Fruit fly (Drosophila melanogaster) whole organism, embryonic: ENCODE data around the gene Snx1.
A peak's percentile ranks its signal among the peaks of the same experiment; 100 is the strongest.

Source experiments
- ATbp ChIP-seq: fragments of 200-800 bp; sonication (Bioruptor generic); optimal IDR thresholded peaks from 2 replicates; lab custom pipeline; 2017; ENCODE audit warnings: missing biosample characterization, mild to moderate bottlenecking, missing genetic modification characterization, missing genetic modification reagents
- B-H2 ChIP-seq: fragments of 200-800 bp; sonication (Bioruptor generic); optimal IDR thresholded peaks from 2 replicates; lab custom pipeline; 2018; ENCODE audit warnings: missing biosample characterization, mild to moderate bottlenecking, missing genetic modification characterization
- Bdp1 ChIP-seq: fragments of 200-800 bp; sonication (Bioruptor generic); optimal IDR thresholded peaks from 3 replicates; lab custom pipeline; 2016; ENCODE audit warnings: missing biosample characterization, missing genetic modification characterization
- CG10565 ChIP-seq: fragments of 200-800 bp; sonication (Bioruptor generic); optimal IDR thresholded peaks from 3 replicates; lab custom pipeline; 2016; ENCODE audit warnings: missing biosample characterization, mild to moderate bottlenecking, missing genetic modification characterization
- CG10654 ChIP-seq: fragments of 200-800 bp; sonication (Bioruptor generic); optimal IDR thresholded peaks from 2 replicates; lab custom pipeline; 2016; ENCODE audit warnings: missing biosample characterization, missing genetic modification characterization
- CG12744 ChIP-seq: fragments of 200-800 bp; sonication (Bioruptor generic); optimal IDR thresholded peaks from 2 replicates; lab custom pipeline; 2016; ENCODE audit warnings: missing biosample characterization, missing genetic modification characterization
- CG13123 ChIP-seq: fragments of 200-800 bp; sonication (Bioruptor generic); optimal IDR thresholded peaks from 2 replicates; lab custom pipeline; 2016; ENCODE audit warnings: missing biosample characterization, missing genetic modification characterization
- CG14050 ChIP-seq: fragments of 200-800 bp; sonication (Bioruptor generic); IDR thresholded peaks from 3 replicates; pipeline ENCODE4 v1.3.6; 2022; ENCODE audit warnings: missing biosample characterization, missing genetic modification characterization
- CG1602 ChIP-seq: fragments of 200-800 bp; sonication (Bioruptor generic); optimal IDR thresholded peaks from 3 replicates; lab custom pipeline; 2016; ENCODE audit warnings: missing biosample characterization, missing genetic modification characterization
- CG1832 ChIP-seq: fragments of 200-800 bp; sonication (Bioruptor generic); optimal IDR thresholded peaks from 2 replicates; lab custom pipeline; 2017; ENCODE audit warnings: missing biosample characterization, mild to moderate bottlenecking, missing genetic modification characterization, inconsistent platforms
- CG34422 ChIP-seq: fragments of 200-800 bp; sonication (Bioruptor generic); IDR thresholded peaks from 3 replicates; pipeline ENCODE4 v1.3.6; 2022; ENCODE audit warnings: missing biosample characterization, missing genetic modification characterization
- CG4404 ChIP-seq: fragments of 200-800 bp; sonication (Bioruptor generic); IDR thresholded peaks from 2 replicates; pipeline ENCODE4 v1.3.6; 2022; ENCODE audit warnings: missing biosample characterization, missing genetic modification characterization
- CG4707 ChIP-seq: fragments of 200-800 bp; sonication (Bioruptor generic); optimal IDR thresholded peaks from 2 replicates; lab custom pipeline; 2018; ENCODE audit warnings: missing biosample characterization, mild to moderate bottlenecking, missing genetic modification characterization, moderate library complexity
- CG4820 ChIP-seq: fragments of 200-800 bp; sonication (Bioruptor generic); optimal IDR thresholded peaks from 3 replicates; lab custom pipeline; 2016; ENCODE audit warnings: missing biosample characterization, missing genetic modification characterization
- CG5180 ChIP-seq: fragments of 200-800 bp; sonication (Bioruptor generic); optimal IDR thresholded peaks from 3 replicates; lab custom pipeline; 2017; ENCODE audit warnings: missing biosample characterization, missing genetic modification characterization, mild to moderate bottlenecking, moderate library complexity, missing genetic modification reagents
- CG6175 ChIP-seq: fragments of 200-800 bp; sonication (Bioruptor generic); IDR thresholded peaks from 3 replicates; pipeline ENCODE4 v1.3.6; 2022; ENCODE audit warnings: missing biosample characterization, missing genetic modification characterization
- CG8924 ChIP-seq: fragments of 200-800 bp; optimal IDR thresholded peaks from 3 replicates; lab custom pipeline; 2019; ENCODE audit warnings: missing biosample characterization, mild to moderate bottlenecking, missing genetic modification characterization, moderate library complexity
- Chrac-16 ChIP-seq: fragments of 200-800 bp; sonication (Bioruptor generic); optimal IDR thresholded peaks from 3 replicates; lab custom pipeline; 2016; ENCODE audit warnings: missing biosample characterization, missing genetic modification characterization
- CrebB ChIP-seq: fragments of 200-800 bp; sonication (Bioruptor generic); optimal IDR thresholded peaks from 3 replicates; lab custom pipeline; 2018; ENCODE audit warnings: missing biosample characterization, mild to moderate bottlenecking, missing genetic modification characterization
- Doc2 ChIP-seq: fragments of 200-800 bp; sonication (Bioruptor generic); IDR thresholded peaks from 2 replicates; pipeline ENCODE4 v1.3.6; 2022; ENCODE audit warnings: missing biosample characterization, missing genetic modification characterization
- HLH4C ChIP-seq: fragments of 200-800 bp; sonication (Bioruptor generic); IDR thresholded peaks from 3 replicates; pipeline ENCODE4 v1.3.6; 2022; ENCODE audit warnings: missing biosample characterization, missing genetic modification characterization; ENCODE audit not compliant: partially characterized antibody
- Hmr ChIP-seq: fragments of 200-800 bp; sonication (Bioruptor generic); optimal IDR thresholded peaks from 3 replicates; lab custom pipeline; 2017; ENCODE audit warnings: mild to moderate bottlenecking, missing biosample characterization, missing genetic modification reagents, missing genetic modification characterization
- Hr39 ChIP-seq: fragments of >200 bp; optimal IDR thresholded peaks from 2 replicates; lab custom pipeline; 2017
- Nf-YA ChIP-seq: fragments of 200-800 bp; sonication (Bioruptor generic); IDR thresholded peaks from 2 replicates; pipeline ENCODE4 v1.3.6; 2022; ENCODE audit warnings: missing biosample characterization, missing genetic modification characterization
- Oli ChIP-seq: fragments of 200-800 bp; sonication (Bioruptor generic); optimal IDR thresholded peaks from 2 replicates; lab custom pipeline; 2018; ENCODE audit warnings: missing biosample characterization, mild to moderate bottlenecking, missing genetic modification characterization, moderate library complexity
- Six4 ChIP-seq: fragments of 200-800 bp; sonication (Bioruptor generic); optimal IDR thresholded peaks from 2 replicates; lab custom pipeline; 2016; ENCODE audit warnings: missing biosample characterization, missing genetic modification characterization
- Spps ChIP-seq: fragments of 200-800 bp; sonication (Bioruptor generic); optimal IDR thresholded peaks from 2 replicates; lab custom pipeline; 2018; ENCODE audit warnings: missing biosample characterization, mild to moderate bottlenecking, missing genetic modification characterization
- Sry-β ChIP-seq: fragments of 200-800 bp; sonication (Bioruptor generic); optimal IDR thresholded peaks from 2 replicates; lab custom pipeline; 2018; ENCODE audit warnings: missing biosample characterization, mild to moderate bottlenecking, missing genetic modification characterization, moderate library complexity
- Xbp1 ChIP-seq: fragments of 200-800 bp; sonication (Bioruptor generic); optimal IDR thresholded peaks from 3 replicates; lab custom pipeline; 2016; ENCODE audit warnings: missing biosample characterization, mild to moderate bottlenecking, missing genetic modification characterization
- br ChIP-seq: fragments of >200 bp; optimal IDR thresholded peaks from 2 replicates; lab custom pipeline; 2017
- dan ChIP-seq: fragments of 200-800 bp; sonication (Bioruptor generic); IDR thresholded peaks from 2 replicates; pipeline ENCODE4 v1.3.6; 2022; ENCODE audit warnings: missing biosample characterization, missing genetic modification characterization
- dmrt99B ChIP-seq: fragments of 200-800 bp; sonication (Bioruptor generic); optimal IDR thresholded peaks from 2 replicates; lab custom pipeline; 2018; ENCODE audit warnings: missing biosample characterization, mild to moderate bottlenecking, missing genetic modification characterization, moderate library complexity
- dysf ChIP-seq: fragments of 200-800 bp; sonication (Bioruptor generic); IDR thresholded peaks from 3 replicates; pipeline ENCODE4 v1.3.6; 2022; ENCODE audit warnings: missing biosample characterization, missing genetic modification characterization
- grn ChIP-seq: fragments of 200-800 bp; sonication (Bioruptor generic); optimal IDR thresholded peaks from 3 replicates; lab custom pipeline; 2017; ENCODE audit warnings: missing biosample characterization, missing genetic modification characterization
- her ChIP-seq: fragments of 200-800 bp; sonication (Bioruptor generic); optimal IDR thresholded peaks from 2 replicates; lab custom pipeline; 2016; ENCODE audit warnings: missing biosample characterization, missing genetic modification characterization
- hkb ChIP-seq, 2 experiments: fragments of 200-800 bp in 1 of 2; fragments of >200 bp in 1 of 2; sonication (Bioruptor generic) in 1 of 2; IDR thresholded peaks in 1 of 2; optimal IDR thresholded peaks in 1 of 2; 2 replicates each; pipeline versions ENCODE4 v1.3.6 to Lab custom; 2017 to 2022; ENCODE audit warnings: missing biosample characterization in 1 of 2, missing genetic modification characterization in 1 of 2
- kah ChIP-seq: fragments of 200-800 bp; sonication (Bioruptor generic); optimal IDR thresholded peaks from 2 replicates; lab custom pipeline; 2018; ENCODE audit warnings: missing biosample characterization, mild to moderate bottlenecking, missing genetic modification characterization
- lbe ChIP-seq: fragments of 200-800 bp; sonication (Bioruptor generic); optimal IDR thresholded peaks from 2 replicates; lab custom pipeline; 2016; ENCODE audit warnings: missing biosample characterization, mild to moderate bottlenecking, missing genetic modification characterization
- mld ChIP-seq: fragments of 200-800 bp; sonication (Bioruptor generic); IDR thresholded peaks from 3 replicates; pipeline ENCODE4 v1.3.6; 2022; ENCODE audit warnings: missing biosample characterization, missing genetic modification characterization; ENCODE audit not compliant: partially characterized antibody
- nom ChIP-seq: fragments of 200-800 bp; sonication (Bioruptor generic); optimal IDR thresholded peaks from 2 replicates; lab custom pipeline; 2017; ENCODE audit warnings: missing biosample characterization, missing genetic modification characterization, mild to moderate bottlenecking, moderate library complexity, missing genetic modification reagents
- org-1 ChIP-seq: fragments of 200-800 bp; sonication (Bioruptor generic); optimal IDR thresholded peaks from 2 replicates; lab custom pipeline; 2017; ENCODE audit warnings: missing biosample characterization, missing genetic modification characterization
- peb ChIP-seq: fragments of 200-800 bp; sonication (Bioruptor generic); IDR thresholded peaks from 2 replicates; pipeline ENCODE4 v1.3.6; 2022; ENCODE audit warnings: missing biosample characterization, missing genetic modification characterization
- ranshi ChIP-seq: fragments of 200-800 bp; sonication (Bioruptor generic); IDR thresholded peaks from 2 replicates; pipeline ENCODE4 v1.3.6; 2022; ENCODE audit warnings: missing biosample characterization, missing genetic modification characterization
- sd ChIP-seq: fragments of 200-800 bp; sonication (Bioruptor generic); optimal IDR thresholded peaks from 3 replicates; lab custom pipeline; 2018; ENCODE audit warnings: missing biosample characterization, mild to moderate bottlenecking, missing genetic modification characterization, moderate library complexity
- ssp ChIP-seq: fragments of 200-800 bp; sonication (Bioruptor generic); IDR thresholded peaks from 2 replicates; pipeline ENCODE4 v1.3.6; 2022; ENCODE audit warnings: missing biosample characterization, missing genetic modification characterization
- stwl ChIP-seq: fragments of 200-800 bp; sonication (Bioruptor generic); optimal IDR thresholded peaks from 3 replicates; lab custom pipeline; 2018; ENCODE audit warnings: missing biosample characterization, mild to moderate bottlenecking, missing genetic modification characterization, moderate library complexity
- twi ChIP-seq: fragments of 200-800 bp; optimal IDR thresholded peaks from 2 replicates; lab custom pipeline; 2019; ENCODE audit warnings: missing biosample characterization, mild to moderate bottlenecking, missing genetic modification characterization, moderate library complexity
- usp ChIP-seq: fragments of >200 bp; optimal IDR thresholded peaks from 2 replicates; lab custom pipeline; 2017; ENCODE audit warnings: missing biosample characterization, missing genetic modification characterization
- zen2 ChIP-seq: fragments of 200-800 bp; sonication (Bioruptor generic); IDR thresholded peaks from 3 replicates; pipeline ENCODE4 v1.3.6; 2022; ENCODE audit warnings: missing biosample characterization, missing genetic modification characterization; ENCODE audit not compliant: partially characterized antibody

Gene Snx1

dm6 chr2L:3478034-3478880 lies 28.8 kb downstream of the Snx1 start, which contains the start of gene Thor (continued):
- TF ChIP-seq CG12744 (GFP tag; lab: Kevin White, UChicago) (peak; percentile 56), Xbp1 (GFP tag; lab: Kevin White, UChicago) (peak; percentile 35), Oli (tag; lab: Kevin White, UChicago) (no peak), org-1 (GFP tag; lab: Kevin White, UChicago) (peak; percentile 70), ssp (GFP tag; lab: Robert Waterston, UW) (no peak), Nf-YA (peak; percentile 53; the same call in 1 of the 2 replicates), her (GFP tag; lab: Kevin White, UChicago) (peak; percentile 87), twi (tag; lab: Kevin White, UChicago) (peak; percentile 0), dmrt99B (tag; lab: Kevin White, UChicago) (peak; percentile 42), CG34422 (GFP tag; lab: Robert Waterston, UW) (peak; percentile 84; the same call in 1 of the 3 replicates), CG6175 (GFP tag; lab: Robert Waterston, UW) (peak; percentile 75), CG5180 (peak; percentile 74), zen2 (GFP tag; lab: Robert Waterston, UW) (no peak; the same call in 2 of the 3 replicates), CG14050 (peak; percentile 50; the same call in 1 of the 3 replicates), lbe (peak; percentile 75), B-H2 (GFP tag; lab: Kevin White, UChicago) (peak; percentile 82), Chrac-16 (peak; percentile 16), grn (GFP tag; lab: Kevin White, UChicago) (peak; percentile 40), CG1602 (peak; percentile 7), dysf (peak; percentile 56; the same call in 2 of the 3 replicates), HLH4C (GFP tag; lab: Robert Waterston, UW) (peak; percentile 55; the same call in 1 of the 3 replicates), hkb (optimal IDR thresholded peaks at IDR 0.05; lab: Kevin White, UChicago) (no peak), hkb (GFP tag; IDR thresholded peaks at IDR 0.05; lab: Robert Waterston, UW) (peak; percentile 71), Doc2 (GFP tag; lab: Robert Waterston, UW) (no peak), ATbp (GFP tag; lab: Kevin White, UChicago) (peak; percentile 74), CG4404 (no peak), Hmr (peak; percentile 87), Sry-β (GFP tag; lab: Kevin White, UChicago) (no peak), usp (GFP tag; lab: Kevin White, UChicago) (no peak), br (lab: Kevin White, UChicago) (no peak), dan (no peak), mld (GFP tag; lab: Robert Waterston, UW) (peak; percentile 55; the same call in 1 of the 3 replicates), stwl (tag; lab: Kevin White, UChicago) (no peak), Hr39 (lab: Kevin White, UChicago) (no peak), CG8924 (peak; percentile 74), CG13123 (GFP tag; lab: Kevin White, UChicago) (peak; percentile 31), CG4707 (GFP tag; lab: Kevin White, UChicago) (peak; percentile 44), CG10654 (peak; percentile 32), nom (peak; percentile 68), CrebB (tag; lab: Kevin White, UChicago) (peak; percentile 87), peb (no peak), Six4 (GFP tag; lab: Kevin White, UChicago) (peak; percentile 3), ranshi (GFP tag; lab: Robert Waterston, UW) (peak; percentile 71; the same call in 1 of the 2 replicates), Spps (tag; lab: Kevin White, UChicago) (peak; percentile 21), CG4820 (GFP tag; lab: Kevin White, UChicago) (peak; percentile 13), CG10565 (GFP tag; lab: Kevin White, UChicago) (peak; percentile 17), Bdp1 (peak; percentile 63), sd (tag; lab: Kevin White, UChicago) (peak; percentile 72), kah (GFP tag; lab: Kevin White, UChicago) (peak; percentile 26), CG1832 (no peak)
